Fruit fly (Drosophila melanogaster): ENCODE results near the gene CG5111.

Gene CG5111

dm6 chr3R:25495753-25496152 is 10.3 kb upstream of the CG5111 start (continued):
- TF ChIP-seq CrebB (tag; optimal IDR thresholded peaks at IDR 0.05) (no peak), nerfin-2 (GFP tag; IDR thresholded peaks at IDR 0.05; ENCODE audit: partially characterized antibody) (0 out of 2 replicates have a peak, but pooled peaks have one; percentile 49), knrl (GFP tag; IDR thresholded peaks at IDR 0.05; ENCODE audit: partially characterized antibody) (peak; percentile 61; the same call in 2 of the 3 replicates), CG16813 (GFP tag; IDR thresholded peaks at IDR 0.05; ENCODE audit: partially characterized antibody) (peak; percentile 55; the same call in 2 of the 3 replicates), CG17568 (GFP tag; optimal IDR thresholded peaks at IDR 0.05) (no peak), lab (GFP tag; optimal IDR thresholded peaks at IDR 0.05) (no peak), Doc3 (GFP tag; IDR thresholded peaks at IDR 0.05; ENCODE audit: partially characterized antibody) (peak; percentile 63; the same call in 2 of the 3 replicates), cas (GFP tag; IDR thresholded peaks at IDR 0.05) (no peak), Bgb (GFP tag; IDR thresholded peaks at IDR 0.05; ENCODE audit: partially characterized antibody) (0 out of 2 replicates have a peak, but pooled peaks have one; percentile 9)

DNA sequence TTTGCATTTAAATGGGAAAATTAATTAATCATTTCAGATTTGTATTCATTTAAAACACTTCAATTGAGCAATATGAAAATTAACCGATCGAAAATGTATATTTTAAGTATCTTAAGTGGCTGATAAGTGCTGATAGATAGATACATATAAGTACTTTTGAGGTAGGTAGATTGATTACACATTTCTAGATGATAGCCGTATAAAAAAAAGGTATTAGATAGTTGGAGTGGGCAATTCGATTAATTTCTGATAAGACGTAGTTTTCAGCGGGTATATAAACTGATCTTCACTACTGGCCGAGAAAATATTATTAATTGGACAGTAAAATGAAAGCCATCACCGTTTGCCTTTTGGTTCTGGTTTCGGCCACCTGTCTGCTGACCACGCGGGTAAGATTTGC is 1.2 kb upstream of the CG5111 start, which contains the start of gene CG5107:
Gene CG5107, plus strand, starts transcription at position 301 of the 400 bp plus-strand sequence.
- no peak for TF ChIP-seq tup (GFP tag; optimal IDR thresholded peaks at IDR 0.05)
- no peak for TF ChIP-seq Awh (GFP tag; IDR thresholded peaks at IDR 0.05)
- no peak for TF ChIP-seq CG10543 (GFP tag; optimal IDR thresholded peaks at IDR 0.05)
- TF ChIP-seq exex (tag; optimal IDR thresholded peaks at IDR 0.05) = peak; percentile 41

DNA sequence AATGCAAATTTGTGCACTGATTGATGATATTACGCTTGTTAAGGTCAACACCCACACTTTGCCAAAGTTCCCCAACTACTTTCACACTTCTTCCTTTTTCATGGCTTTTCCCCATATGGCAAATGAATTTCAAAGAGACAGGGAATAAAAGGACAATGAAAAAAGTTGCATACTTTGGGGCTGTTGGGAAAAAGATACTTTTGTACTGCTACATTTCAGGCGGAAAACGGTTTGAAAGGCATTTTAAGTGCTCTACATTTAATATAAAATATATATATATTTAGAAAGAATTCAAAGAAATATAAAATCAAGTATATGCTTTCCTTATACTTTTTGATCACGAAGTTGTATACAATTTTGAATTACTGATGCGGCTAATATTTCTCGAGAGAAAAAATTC is 6.7 kb downstream of the CG5111 start:
- TF ChIP-seq CG6654 (GFP tag; optimal IDR thresholded peaks at IDR 0.05) = peak; percentile 93
- no peak for TF ChIP-seq ab (GFP tag; optimal IDR thresholded peaks at IDR 0.05)

dm6 chr3R:25515450-25516288 is 9.6 kb downstream of the CG5111 start, which contains the start of gene msi:
Gene msi (plus strand): TSS chr3R:25516118.
- peak; percentile 100 for TF ChIP-seq gsb-n (tag; optimal IDR thresholded peaks at IDR 0.05)
- TF ChIP-seq CG10654 (GFP tag; optimal IDR thresholded peaks at IDR 0.05) = peak; percentile 97
- TF ChIP-seq Mes4 (GFP tag; optimal IDR thresholded peaks at IDR 0.05) = peak; percentile 16
- TF ChIP-seq ap (GFP tag; IDR thresholded peaks at IDR 0.05) = peak; percentile 98
- peak; percentile 92 for TF ChIP-seq CG11723 (GFP tag; optimal IDR thresholded peaks at IDR 0.05)
- TF ChIP-seq mam (GFP tag; optimal IDR thresholded peaks at IDR 0.05) = peak; percentile 81
- TF ChIP-seq CG31388 (GFP tag; optimal IDR thresholded peaks at IDR 0.05) = peak; percentile 93
- peak; percentile 97 for TF ChIP-seq abd-A (tag; optimal IDR thresholded peaks at IDR 0.05)
- TF ChIP-seq Meics (GFP tag; optimal IDR thresholded peaks at IDR 0.05) = peak; percentile 99
- TF ChIP-seq pum (GFP tag; optimal IDR thresholded peaks at IDR 0.05) = peak; percentile 80
- peak; percentile 57 for TF ChIP-seq corto (GFP tag; optimal IDR thresholded peaks at IDR 0.05)
- peak; percentile 100 for TF ChIP-seq CG7839 (tag; optimal IDR thresholded peaks at IDR 0.05)
- TF ChIP-seq lmd (GFP tag; IDR thresholded peaks at IDR 0.05) = peak; percentile 99
- TF ChIP-seq Atf3 (GFP tag; optimal IDR thresholded peaks at IDR 0.05) = peak; percentile 63
- no peak; the same call in 3 of the 4 replicates for TF ChIP-seq Dll (GFP tag; IDR thresholded peaks at IDR 0.05; ENCODE audit: partially characterized antibody)
- peak; percentile 37 for TF ChIP-seq p53 (GFP tag; optimal IDR thresholded peaks at IDR 0.05)
- peak; percentile 98 for TF ChIP-seq sd (tag; optimal IDR thresholded peaks at IDR 0.05)
- TF ChIP-seq Ada2b (GFP tag; IDR thresholded peaks at IDR 0.05) = peak; percentile 99
- TF ChIP-seq TFAM (GFP tag; optimal IDR thresholded peaks at IDR 0.05) = no peak
- TF ChIP-seq rib (GFP tag; IDR thresholded peaks at IDR 0.05) = peak; percentile 97
- no peak for TF ChIP-seq Doc3 (GFP tag; IDR thresholded peaks at IDR 0.05; ENCODE audit: partially characterized antibody)
- peak; percentile 96 for TF ChIP-seq gt (GFP tag; IDR thresholded peaks at IDR 0.05)
- peak; percentile 97 for TF ChIP-seq Six4 (GFP tag; optimal IDR thresholded peaks at IDR 0.05)
- peak; percentile 97 for TF ChIP-seq CG33557 (GFP tag; optimal IDR thresholded peaks at IDR 0.05)
- peak; percentile 95 for TF ChIP-seq tio (GFP tag; optimal IDR thresholded peaks at IDR 0.05)
- peak; percentile 99 for TF ChIP-seq croc (GFP tag; conservative IDR thresholded peaks at IDR 0.05)
- TF ChIP-seq gfzf (GFP tag; optimal IDR thresholded peaks at IDR 0.05) = peak; percentile 38
- peak; percentile 96 for TF ChIP-seq Gsc (GFP tag; IDR thresholded peaks at IDR 0.05)
- peak; percentile 99 for TF ChIP-seq CG15269 (tag; optimal IDR thresholded peaks at IDR 0.05)

Measured in whole organism, embryonic.